Worm (Caenorhabditis elegans) whole organism, L1 larva: ENCODE measurements around the gene M163.1.

ENCODE experiments used
- elt-3 ChIP-seq, 6 experiments: fragments of 150-350 bp in 1 of 6; sonication (generic microtip); optimal IDR thresholded peaks; 2 replicates each; lab custom pipeline; 2017 to 2018; ENCODE audit warnings: missing biosample characterization in 6 of 6, missing genetic modification characterization in 6 of 6, inconsistent platforms in 1 of 6
- zag-1 ChIP-seq: fragments of 150-350 bp; optimal IDR thresholded peaks from 2 replicates; lab custom pipeline; 2014; ENCODE audit warnings: missing biosample characterization, missing genetic modification characterization
- ztf-4 ChIP-seq: fragments of 150-350 bp; optimal IDR thresholded peaks from 2 replicates; lab custom pipeline; 2014; ENCODE audit warnings: missing biosample characterization, missing genetic modification characterization

- TF ChIP-seq zag-1 (tag; lab: Kevin White, UChicago): no peak
- TF ChIP-seq ztf-4 (tag; lab: Kevin White, UChicago): no peak
- TF ChIP-seq elt-3 (tag; optimal IDR thresholded peaks at IDR 0.05; lab: Kevin White, UChicago): no peak
Measured at ce11 chrX:14534596-14534995, 31.0 kb upstream of the M163.1 start.
